Worm (Caenorhabditis elegans) whole organism, late embryonic: ENCODE results near the gene rps-28.

Source experiments
- ceh-19 ChIP-seq: fragments of 200-800 bp; sonication (Bioruptor generic); optimal IDR thresholded peaks from 2 replicates; lab custom pipeline; 2018; ENCODE audit warnings: mild to moderate bottlenecking, missing genetic modification characterization, missing compliant biosample characterization
- ceh-30 ChIP-seq: fragments of 150-350 bp; optimal IDR thresholded peaks from 2 replicates; lab custom pipeline; 2014; ENCODE audit warnings: missing biosample characterization, missing genetic modification characterization
- rnt-1 ChIP-seq: sonication (generic microtip); optimal IDR thresholded peaks from 2 replicates; lab custom pipeline; 2016; ENCODE audit warnings: missing genetic modification characterization, missing compliant biosample characterization
- sox-4 ChIP-seq: sonication (generic microtip); optimal IDR thresholded peaks from 2 replicates; lab custom pipeline; 2017; ENCODE audit warnings: mild to moderate bottlenecking, missing genetic modification characterization, inconsistent platforms, missing compliant biosample characterization

DNA sequence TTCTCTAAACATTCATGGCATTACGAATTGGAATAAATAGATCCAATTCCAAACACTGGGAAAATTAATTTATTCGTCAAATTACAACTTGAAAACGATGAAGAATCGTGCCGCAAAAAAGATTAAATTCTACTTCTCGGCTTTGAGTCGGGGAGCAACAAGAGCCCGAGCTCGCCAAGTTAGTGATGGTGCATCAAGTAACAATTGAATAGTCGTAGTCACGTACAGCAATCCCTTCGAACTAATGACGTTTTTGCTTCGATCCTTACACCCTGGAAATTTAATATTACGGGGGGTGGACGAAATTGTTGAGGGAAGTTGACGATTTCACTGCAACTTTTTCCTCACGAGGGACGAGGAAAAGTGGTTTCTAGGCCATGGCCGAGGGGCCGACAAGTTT is 32.2 kb downstream of the rps-28 start:
- TF ChIP-seq sox-4 (tag; lab: Kevin White, UChicago) (no peak), ceh-30 (tag; lab: Kevin White, UChicago) (no peak), ceh-19 (GFP tag; lab: Kevin White, UChicago) (no peak), rnt-1 (no peak)
